Fruit fly (Drosophila melanogaster) whole organism, embryonic: Measurements from ENCODE around the gene Sfp78E.

Source experiments
- Aef1 ChIP-seq: fragments of 200-800 bp; sonication (Bioruptor generic); IDR thresholded peaks from 3 replicates; pipeline ENCODE4 v1.3.6; 2022; ENCODE audit warnings: missing biosample characterization, missing genetic modification characterization
- Atf3 ChIP-seq: fragments of 200-800 bp; sonication (Bioruptor generic); optimal IDR thresholded peaks from 3 replicates; lab custom pipeline; 2016; ENCODE audit warnings: missing biosample characterization, missing genetic modification characterization
- BEAF-32 ChIP-seq: fragments of 200-800 bp; sonication (Bioruptor generic); optimal IDR thresholded peaks from 3 replicates; lab custom pipeline; 2017; ENCODE audit warnings: missing biosample characterization, missing genetic modification characterization, mild to moderate bottlenecking, moderate library complexity, missing genetic modification reagents
- Bgb ChIP-seq: fragments of 200-800 bp; sonication (Bioruptor generic); IDR thresholded peaks from 2 replicates; pipeline ENCODE4 v1.3.6; 2022; ENCODE audit warnings: missing biosample characterization, missing genetic modification characterization; ENCODE audit not compliant: partially characterized antibody
- Blimp-1 ChIP-seq: fragments of 200-800 bp; sonication (Bioruptor generic); optimal IDR thresholded peaks from 3 replicates; lab custom pipeline; 2018; ENCODE audit warnings: missing biosample characterization, missing genetic modification characterization, mild to moderate bottlenecking, moderate library complexity, missing genetic modification reagents
- CG10462 ChIP-seq: fragments of 200-800 bp; sonication (Bioruptor generic); optimal IDR thresholded peaks from 2 replicates; lab custom pipeline; 2016; ENCODE audit warnings: missing biosample characterization, missing genetic modification characterization
- CG10959 ChIP-seq: fragments of 200-800 bp; sonication (Bioruptor generic); IDR thresholded peaks from 2 replicates; pipeline ENCODE4 v1.3.6; 2022; ENCODE audit warnings: missing biosample characterization, missing genetic modification characterization
- CG11723 ChIP-seq: fragments of 200-800 bp; sonication (Bioruptor generic); optimal IDR thresholded peaks from 2 replicates; lab custom pipeline; 2017; ENCODE audit warnings: missing biosample characterization, mild to moderate bottlenecking, missing genetic modification characterization
- CG12219 ChIP-seq: fragments of 200-800 bp; sonication (Bioruptor generic); optimal IDR thresholded peaks from 3 replicates; lab custom pipeline; 2018; ENCODE audit warnings: missing biosample characterization, mild to moderate bottlenecking, missing genetic modification characterization
- CG12236 ChIP-seq: fragments of 200-800 bp; sonication (Bioruptor generic); optimal IDR thresholded peaks from 2 replicates; lab custom pipeline; 2016; ENCODE audit warnings: missing biosample characterization, missing genetic modification characterization
- CG12299 ChIP-seq: fragments of 200-800 bp; sonication (Bioruptor generic); optimal IDR thresholded peaks from 2 replicates; lab custom pipeline; 2018; ENCODE audit warnings: missing biosample characterization, mild to moderate bottlenecking, missing genetic modification characterization
- CG12391 ChIP-seq: fragments of 200-800 bp; sonication (Bioruptor generic); optimal IDR thresholded peaks from 3 replicates; lab custom pipeline; 2018; ENCODE audit warnings: missing biosample characterization, mild to moderate bottlenecking, missing genetic modification characterization, moderate library complexity
- CG13894 ChIP-seq: fragments of 200-800 bp; sonication (Bioruptor generic); optimal IDR thresholded peaks from 3 replicates; lab custom pipeline; 2018; ENCODE audit warnings: missing biosample characterization, mild to moderate bottlenecking, missing genetic modification characterization, moderate library complexity
- CG15011 ChIP-seq: fragments of 200-800 bp; sonication (Bioruptor generic); optimal IDR thresholded peaks from 3 replicates; lab custom pipeline; 2018; ENCODE audit warnings: missing biosample characterization, mild to moderate bottlenecking, missing genetic modification characterization
- CG16813 ChIP-seq: fragments of 200-800 bp; sonication (Bioruptor generic); IDR thresholded peaks from 3 replicates; pipeline ENCODE4 v1.3.6; 2022; ENCODE audit warnings: missing biosample characterization, missing genetic modification characterization; ENCODE audit not compliant: partially characterized antibody
- CG17186 ChIP-seq: fragments of 200-800 bp; sonication (Bioruptor generic); optimal IDR thresholded peaks from 3 replicates; lab custom pipeline; 2017; ENCODE audit warnings: missing biosample characterization, missing genetic modification reagents, missing genetic modification characterization
- CG1792 ChIP-seq: fragments of 200-800 bp; sonication (Bioruptor generic); optimal IDR thresholded peaks from 2 replicates; lab custom pipeline; 2016; ENCODE audit warnings: missing biosample characterization, missing genetic modification characterization
- CG18476 ChIP-seq: fragments of 200-800 bp; sonication (Bioruptor generic); optimal IDR thresholded peaks from 2 replicates; lab custom pipeline; 2016; ENCODE audit warnings: missing biosample characterization, mild to moderate bottlenecking, missing genetic modification characterization
- CG2129 ChIP-seq: fragments of 200-800 bp; sonication (Bioruptor generic); IDR thresholded peaks from 2 replicates; pipeline ENCODE4 v1.3.6; 2022; ENCODE audit warnings: missing biosample characterization, missing genetic modification characterization; ENCODE audit not compliant: partially characterized antibody
- CG32772 ChIP-seq: fragments of 200-800 bp; sonication (Bioruptor generic); IDR thresholded peaks from 2 replicates; pipeline ENCODE4 v1.3.6; 2022; ENCODE audit warnings: missing biosample characterization, missing genetic modification characterization
- CG4617 ChIP-seq: fragments of 200-800 bp; sonication (Bioruptor generic); optimal IDR thresholded peaks from 3 replicates; lab custom pipeline; 2016; ENCODE audit warnings: missing biosample characterization, missing genetic modification characterization, borderline replicate concordance
- CG4820 ChIP-seq: fragments of 200-800 bp; sonication (Bioruptor generic); optimal IDR thresholded peaks from 3 replicates; lab custom pipeline; 2016; ENCODE audit warnings: missing biosample characterization, missing genetic modification characterization
- CG5953 ChIP-seq: fragments of 200-800 bp; sonication (Bioruptor generic); IDR thresholded peaks from 2 replicates; pipeline ENCODE4 v1.3.6; 2022; ENCODE audit warnings: missing biosample characterization, missing genetic modification characterization
- CG7357 ChIP-seq: fragments of 200-800 bp; sonication (Bioruptor generic); IDR thresholded peaks from 3 replicates; pipeline ENCODE4 v1.3.6; 2022; ENCODE audit warnings: missing biosample characterization, missing genetic modification characterization
- CG7745 ChIP-seq: fragments of 200-800 bp; sonication (Bioruptor generic); optimal IDR thresholded peaks from 2 replicates; lab custom pipeline; 2018; ENCODE audit warnings: missing biosample characterization, mild to moderate bottlenecking, missing genetic modification characterization, moderate library complexity
- Dek ChIP-seq: fragments of 200-800 bp; sonication (Bioruptor generic); optimal IDR thresholded peaks from 3 replicates; lab custom pipeline; 2019; ENCODE audit warnings: missing biosample characterization, mild to moderate bottlenecking, missing genetic modification characterization, moderate library complexity
- Dp ChIP-seq: fragments of 200-800 bp; sonication (Bioruptor generic); optimal IDR thresholded peaks from 2 replicates; lab custom pipeline; 2018; ENCODE audit warnings: missing biosample characterization, mild to moderate bottlenecking, missing genetic modification characterization, moderate library complexity
- E2f2 ChIP-seq: fragments of 200-800 bp; sonication (Bioruptor generic); IDR thresholded peaks from 2 replicates; pipeline ENCODE4 v1.3.6; 2022; ENCODE audit warnings: missing biosample characterization, missing genetic modification characterization
- HLH3B ChIP-seq: fragments of 200-800 bp; sonication (Bioruptor generic); IDR thresholded peaks from 2 replicates; pipeline ENCODE4 v1.3.6; 2022; ENCODE audit warnings: missing biosample characterization, missing genetic modification characterization
- Hr78 ChIP-seq, 2 experiments: fragments of 200-800 bp in 1 of 2; fragments of >200 bp in 1 of 2; sonication (Bioruptor generic) in 1 of 2; optimal IDR thresholded peaks; 2 replicates each; lab custom pipeline; 2017 to 2019; ENCODE audit warnings: missing biosample characterization in 2 of 2, missing genetic modification characterization in 2 of 2, mild to moderate bottlenecking in 1 of 2, moderate library complexity in 1 of 2
- Poxn ChIP-seq: fragments of 200-800 bp; sonication (Bioruptor generic); IDR thresholded peaks from 2 replicates; pipeline ENCODE4 v1.3.6; 2022; ENCODE audit warnings: missing biosample characterization, missing genetic modification characterization
- Sin3A ChIP-seq: fragments of >200 bp; optimal IDR thresholded peaks from 2 replicates; lab custom pipeline; 2018
- chn ChIP-seq: fragments of 200-800 bp; sonication (Bioruptor generic); optimal IDR thresholded peaks from 2 replicates; lab custom pipeline; 2016; ENCODE audit warnings: missing biosample characterization, missing genetic modification characterization
- esg ChIP-seq: fragments of 200-800 bp; sonication (Bioruptor generic); conservative IDR thresholded peaks from 2 replicates; pipeline ENCODE4 v1.3.6; 2022; ENCODE audit warnings: missing biosample characterization, missing genetic modification characterization
- fd102C ChIP-seq: fragments of 200-800 bp; sonication (Bioruptor generic); optimal IDR thresholded peaks from 2 replicates; lab custom pipeline; 2018; ENCODE audit warnings: missing biosample characterization, mild to moderate bottlenecking, missing genetic modification characterization, moderate library complexity
- jumu ChIP-seq: fragments of 200-800 bp; sonication (Bioruptor generic); optimal IDR thresholded peaks from 3 replicates; lab custom pipeline; 2016; ENCODE audit warnings: missing biosample characterization, missing genetic modification characterization
- knrl ChIP-seq: fragments of 200-800 bp; sonication (Bioruptor generic); IDR thresholded peaks from 3 replicates; pipeline ENCODE4 v1.3.6; 2022; ENCODE audit warnings: missing biosample characterization, missing genetic modification characterization; ENCODE audit not compliant: partially characterized antibody
- lbe ChIP-seq: fragments of 200-800 bp; sonication (Bioruptor generic); optimal IDR thresholded peaks from 2 replicates; lab custom pipeline; 2016; ENCODE audit warnings: missing biosample characterization, mild to moderate bottlenecking, missing genetic modification characterization
- lmd ChIP-seq: fragments of 200-800 bp; sonication (Bioruptor generic); IDR thresholded peaks from 2 replicates; pipeline ENCODE4 v1.3.6; 2022; ENCODE audit warnings: missing biosample characterization, missing genetic modification characterization
- luna ChIP-seq: fragments of 200-800 bp; sonication (Bioruptor generic); optimal IDR thresholded peaks from 2 replicates; lab custom pipeline; 2016; ENCODE audit warnings: missing biosample characterization, missing genetic modification characterization
- mirr ChIP-seq: fragments of 200-800 bp; sonication (Bioruptor generic); optimal IDR thresholded peaks from 3 replicates; lab custom pipeline; 2018; ENCODE audit warnings: missing biosample characterization, mild to moderate bottlenecking, missing genetic modification characterization
- oc ChIP-seq: fragments of 200-800 bp; sonication (Bioruptor generic); optimal IDR thresholded peaks from 2 replicates; lab custom pipeline; 2018; ENCODE audit warnings: missing biosample characterization, mild to moderate bottlenecking, missing genetic modification characterization, moderate library complexity
- pros ChIP-seq: fragments of 200-800 bp; sonication (Bioruptor generic); optimal IDR thresholded peaks from 3 replicates; lab custom pipeline; 2019; ENCODE audit warnings: missing biosample characterization, mild to moderate bottlenecking, missing genetic modification characterization, moderate library complexity
- psq ChIP-seq: fragments of 200-800 bp; sonication (Bioruptor generic); optimal IDR thresholded peaks from 2 replicates; lab custom pipeline; 2017; ENCODE audit warnings: missing biosample characterization, missing genetic modification characterization
- run ChIP-seq: fragments of 200-800 bp; sonication (Bioruptor generic); optimal IDR thresholded peaks from 3 replicates; lab custom pipeline; 2018; ENCODE audit warnings: missing biosample characterization, mild to moderate bottlenecking, missing genetic modification characterization
- schlank ChIP-seq: fragments of 200-800 bp; sonication (Bioruptor generic); optimal IDR thresholded peaks from 2 replicates; lab custom pipeline; 2018; ENCODE audit warnings: missing biosample characterization, mild to moderate bottlenecking, missing genetic modification characterization
- scrt ChIP-seq: fragments of 200-800 bp; sonication (Bioruptor generic); optimal IDR thresholded peaks from 2 replicates; lab custom pipeline; 2018; ENCODE audit warnings: missing biosample characterization, mild to moderate bottlenecking, missing genetic modification characterization, moderate library complexity
- sens-2 ChIP-seq: fragments of 200-800 bp; sonication (Bioruptor generic); IDR thresholded peaks from 2 replicates; pipeline ENCODE4 v1.3.6; 2022; ENCODE audit warnings: missing biosample characterization, missing genetic modification characterization
- tna ChIP-seq: fragments of 200-800 bp; sonication (Bioruptor generic); IDR thresholded peaks from 2 replicates; pipeline ENCODE4 v1.3.6; 2022; ENCODE audit warnings: missing biosample characterization, missing genetic modification characterization; ENCODE audit not compliant: partially characterized antibody
- vvl ChIP-seq: fragments of 200-800 bp; sonication (Bioruptor generic); IDR thresholded peaks from 2 replicates; pipeline ENCODE4 v1.3.6; 2022; ENCODE audit warnings: missing biosample characterization, missing genetic modification characterization

Gene Sfp78E

DNA sequence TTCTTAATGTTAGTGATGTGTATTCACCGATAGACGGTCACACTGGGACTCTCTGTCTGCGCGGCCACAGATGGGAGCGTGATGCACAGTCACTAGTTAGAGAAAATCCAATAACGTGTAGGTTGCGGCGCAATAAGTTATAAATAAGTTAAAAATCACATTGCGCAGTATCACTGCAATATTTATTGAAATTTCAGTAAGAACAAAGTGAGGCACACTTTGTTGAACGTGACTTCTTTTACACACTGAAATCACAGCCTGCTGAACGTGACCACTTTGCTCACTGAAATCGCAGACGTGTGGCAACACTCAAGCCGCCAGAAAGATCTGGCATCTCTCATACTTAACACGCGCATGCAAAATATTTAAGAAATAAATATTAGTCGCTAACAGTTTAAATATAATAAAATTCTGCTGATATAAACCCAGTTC is 44.8 kb upstream of the Sfp78E start, which contains the start of the genes CG11247 and Polr2H (continued):
- TF ChIP-seq CG11723 (GFP tag; lab: Kevin White, UChicago) (peak; percentile 83), CG1792 (GFP tag; lab: Kevin White, UChicago) (peak; percentile 89), scrt (GFP tag; lab: Kevin White, UChicago) (peak; percentile 48), CG32772 (peak; percentile 92), chn (GFP tag; lab: Kevin White, UChicago) (peak; percentile 96), Bgb (peak; percentile 67), lmd (GFP tag; lab: Robert Waterston, UW) (peak; percentile 94), CG16813 (GFP tag; lab: Robert Waterston, UW) (peak; percentile 86), BEAF-32 (peak; percentile 93), Sin3A (lab: Kevin White, UChicago) (peak; percentile 100), pros (no peak), psq (GFP tag; lab: Kevin White, UChicago) (peak; percentile 71), CG12236 (GFP tag; lab: Kevin White, UChicago) (peak; percentile 83), luna (GFP tag; lab: Kevin White, UChicago) (peak; percentile 84), CG2129 (GFP tag; lab: Robert Waterston, UW) (peak; percentile 59), vvl (peak; percentile 89), tna (peak; percentile 10; the same call in 1 of the 2 replicates), E2f2 (GFP tag; lab: Robert Waterston, UW) (peak; percentile 59), CG15011 (GFP tag; lab: Kevin White, UChicago) (no peak), run (tag; lab: Kevin White, UChicago) (no peak), mirr (GFP tag; lab: Kevin White, UChicago) (peak; percentile 47), fd102C (GFP tag; lab: Kevin White, UChicago) (no peak), Hr78 (GFP tag; optimal IDR thresholded peaks at IDR 0.05; lab: Kevin White, UChicago) (no peak), jumu (peak; percentile 96), Dp (GFP tag; lab: Kevin White, UChicago) (peak; percentile 15), CG4820 (GFP tag; lab: Kevin White, UChicago) (peak; percentile 91), esg (peak; percentile 93), HLH3B (GFP tag; lab: Robert Waterston, UW) (peak; percentile 86), CG17186 (peak; percentile 97), Blimp-1 (GFP tag; lab: Kevin White, UChicago) (peak; percentile 79), CG12299 (tag; lab: Kevin White, UChicago) (peak; percentile 76), CG7745 (tag; lab: Kevin White, UChicago) (no peak), CG10959 (peak; percentile 73), CG12391 (peak; percentile 91), Atf3 (GFP tag; lab: Kevin White, UChicago) (peak; percentile 90), knrl (peak; percentile 90), CG7357 (GFP tag; lab: Robert Waterston, UW) (peak; percentile 90), sens-2 (GFP tag; lab: Robert Waterston, UW) (peak; percentile 72; the same call in 1 of the 2 replicates), CG18476 (GFP tag; lab: Kevin White, UChicago) (peak; percentile 85), Dek (tag; lab: Kevin White, UChicago) (peak; percentile 77), CG10462 (GFP tag; lab: Kevin White, UChicago) (peak; percentile 83), oc (tag; lab: Kevin White, UChicago) (peak; percentile 59), lbe (GFP tag; lab: Kevin White, UChicago) (peak; percentile 62), CG5953 (GFP tag; lab: Robert Waterston, UW) (0 out of 2 replicates have a peak, but pooled peaks have one; percentile 62), CG12219 (GFP tag; lab: Kevin White, UChicago) (peak; percentile 66), CG13894 (no peak), schlank (tag; lab: Kevin White, UChicago) (peak; percentile 54), CG4617 (GFP tag; lab: Kevin White, UChicago) (peak; percentile 99), Poxn (peak; percentile 71; the same call in 1 of the 2 replicates), Aef1 (GFP tag; lab: Robert Waterston, UW) (peak; percentile 95)
